Worm (Caenorhabditis elegans): ENCODE measurements around the gene sri-24.

DNA sequence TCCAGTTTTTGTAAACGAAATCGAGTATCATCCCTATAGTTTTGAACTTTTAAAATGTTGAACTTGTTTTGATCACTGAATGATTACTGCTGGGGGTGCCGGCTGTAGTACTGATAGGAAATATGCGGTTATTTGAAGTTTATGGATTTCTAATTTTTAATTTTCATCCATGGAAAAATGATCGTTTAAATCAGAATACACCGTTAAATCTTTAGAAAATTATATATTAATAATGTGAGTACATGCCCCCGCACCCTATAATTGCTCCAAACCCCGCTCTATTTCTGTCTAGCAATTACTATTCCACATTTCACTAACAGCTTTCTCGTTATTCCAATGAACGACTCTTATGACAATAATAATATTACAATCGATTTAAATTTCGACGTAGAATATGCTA lies 12.2 kb upstream of the sri-24 start, which contains the start of gene Y75B12B.10:
- TF ChIP-seq pha-4 (tag; optimal IDR thresholded peaks at IDR 0.05) (no peak), nhr-25 (tag; optimal IDR thresholded peaks at IDR 0.05) (no peak), nhr-67 (tag; optimal IDR thresholded peaks at IDR 0.05) (no peak), ceh-28 (tag; optimal IDR thresholded peaks at IDR 0.05) (no peak), ceh-82 (tag; optimal IDR thresholded peaks at IDR 0.05) (no peak), elt-3 (tag; optimal IDR thresholded peaks at IDR 0.05) (no peak), skn-1 (tag; optimal IDR thresholded peaks at IDR 0.05) (no peak), unc-62 (GFP tag; optimal IDR thresholded peaks at IDR 0.05) (no peak), ztf-11 (tag; optimal IDR thresholded peaks at IDR 0.05) (no peak), nhr-11 (tag; optimal IDR thresholded peaks at IDR 0.05) (no peak), aly-2 (tag; optimal IDR thresholded peaks at IDR 0.05) (no peak)

Data from whole organism, L3 larva.